Worm (Caenorhabditis elegans) whole organism, L4 larva: Measurements from ENCODE around the gene srx-135.

ENCODE experiments used
- D1046.2 ChIP-seq: fragments of 200-800 bp; sonication (Bioruptor generic); IDR thresholded peaks from 2 replicates; pipeline ENCODE4 v1.3.6; 2022; ENCODE audit warnings: missing genetic modification characterization, missing compliant biosample characterization
- F10B5.3 ChIP-seq: sonication (generic microtip); optimal IDR thresholded peaks from 2 replicates; lab custom pipeline; 2016; ENCODE audit warnings: mild to moderate bottlenecking, missing genetic modification characterization, missing compliant biosample characterization
- F26F4.8 ChIP-seq: fragments of 200-800 bp; sonication (Bioruptor generic); conservative IDR thresholded peaks from 2 replicates; pipeline ENCODE4 v1.3.6; 2022; ENCODE audit warnings: missing genetic modification characterization, missing compliant biosample characterization
- R02D3.7 ChIP-seq: fragments of 150-350 bp; sonication (generic microtip); optimal IDR thresholded peaks from 3 replicates; lab custom pipeline; 2014; ENCODE audit warnings: missing biosample characterization, missing genetic modification characterization
- T20F7.1 ChIP-seq: fragments of 200-800 bp; sonication (Bioruptor generic); optimal IDR thresholded peaks from 2 replicates; lab custom pipeline; 2018; ENCODE audit warnings: mild to moderate bottlenecking, missing genetic modification characterization, missing compliant biosample characterization
- T26A8.4 ChIP-seq: fragments of 200-800 bp; sonication (Bioruptor generic); IDR thresholded peaks from 2 replicates; pipeline ENCODE4 v1.3.6; 2022; ENCODE audit warnings: missing genetic modification characterization, missing compliant biosample characterization
- Y105C5A.15 ChIP-seq: fragments of 200-800 bp; sonication (Bioruptor generic); IDR thresholded peaks from 2 replicates; pipeline ENCODE4 v1.3.6; 2022; ENCODE audit warnings: missing genetic modification characterization, missing compliant biosample characterization
- Y5F2A.4 ChIP-seq: fragments of 200-800 bp; sonication (Bioruptor generic); optimal IDR thresholded peaks from 2 replicates; lab custom pipeline; 2018; ENCODE audit warnings: mild to moderate bottlenecking, missing genetic modification characterization, missing compliant biosample characterization
- ZK337.2 ChIP-seq: fragments of 200-800 bp; sonication (Bioruptor generic); IDR thresholded peaks from 2 replicates; pipeline ENCODE4 v1.3.6; 2022; ENCODE audit warnings: missing genetic modification reagents, missing genetic modification characterization, missing compliant biosample characterization
- aly-2 ChIP-seq: sonication (generic microtip); optimal IDR thresholded peaks from 2 replicates; lab custom pipeline; 2018; ENCODE audit warnings: missing biosample characterization, missing genetic modification characterization
- arid-1 ChIP-seq: fragments of 200-800 bp; sonication (Bioruptor generic); conservative IDR thresholded peaks from 2 replicates; pipeline ENCODE4 v1.3.6; 2022; ENCODE audit warnings: missing genetic modification reagents, missing genetic modification characterization, missing compliant biosample characterization
- ceh-62 ChIP-seq: sonication (generic microtip); optimal IDR thresholded peaks from 2 replicates; lab custom pipeline; 2017; ENCODE audit warnings: missing biosample characterization, missing genetic modification characterization
- cey-2 ChIP-seq: sonication (generic microtip); optimal IDR thresholded peaks from 3 replicates; lab custom pipeline; 2017; ENCODE audit warnings: missing genetic modification characterization, mild to moderate bottlenecking, missing compliant biosample characterization, antibody characterized with exemption, borderline replicate concordance; ENCODE audit not compliant: insufficient read depth
- dpl-1 ChIP-seq: fragments of 150-350 bp; optimal IDR thresholded peaks from 2 replicates; lab custom pipeline; 2014; ENCODE audit warnings: missing biosample characterization, missing genetic modification reagents, missing genetic modification characterization
- fos-1 ChIP-seq: fragments of 150-350 bp; optimal IDR thresholded peaks from 2 replicates; lab custom pipeline; 2014; ENCODE audit warnings: missing biosample characterization, missing genetic modification characterization
- gei-8 ChIP-seq: fragments of 200-800 bp; sonication (Bioruptor generic); optimal IDR thresholded peaks from 2 replicates; lab custom pipeline; 2018; ENCODE audit warnings: mild to moderate bottlenecking, missing genetic modification characterization, missing compliant biosample characterization
- hif-1 ChIP-seq, 2 experiments: sonication (generic microtip); optimal IDR thresholded peaks; 2 replicates each; lab custom pipeline; 2016 to 2017; ENCODE audit warnings: missing compliant biosample characterization in 2 of 2, missing genetic modification characterization in 2 of 2, missing genetic modification reagents in 2 of 2, missing genotype in 2 of 2, mild to moderate bottlenecking in 1 of 2
- hlh-30 ChIP-seq: sonication (generic microtip); optimal IDR thresholded peaks from 2 replicates; lab custom pipeline; 2017; ENCODE audit warnings: antibody characterized with exemption, mild to moderate bottlenecking, missing genetic modification characterization, missing compliant biosample characterization; ENCODE audit not compliant: insufficient read depth
- lin-1 ChIP-seq: fragments of 200-800 bp; sonication (Bioruptor generic); IDR thresholded peaks from 2 replicates; pipeline ENCODE4 v1.3.6; 2022; ENCODE audit warnings: missing genetic modification reagents, missing genetic modification characterization, missing compliant biosample characterization
- lin-13 ChIP-seq: fragments of 150-350 bp; optimal IDR thresholded peaks from 2 replicates; lab custom pipeline; 2014; ENCODE audit warnings: missing biosample characterization, missing genetic modification reagents, missing genetic modification characterization
- lin-38 ChIP-seq: fragments of 200-800 bp; sonication (Bioruptor generic); IDR thresholded peaks from 2 replicates; pipeline ENCODE4 v1.3.6; 2022; ENCODE audit warnings: missing genetic modification reagents, missing genetic modification characterization, missing compliant biosample characterization
- lir-3 ChIP-seq: sonication (generic microtip); optimal IDR thresholded peaks from 2 replicates; lab custom pipeline; 2016; ENCODE audit warnings: mild to moderate bottlenecking, missing genetic modification characterization, missing compliant biosample characterization
- lsy-2 ChIP-seq, 2 experiments: fragments of 150-350 bp in 1 of 2; sonication (generic microtip) in 1 of 2; optimal IDR thresholded peaks; 2 replicates each; lab custom pipeline; 2014 to 2017; ENCODE audit warnings: missing biosample characterization in 2 of 2, missing genetic modification characterization in 2 of 2
- madf-5 ChIP-seq, 2 experiments: fragments of 200-800 bp; sonication (Bioruptor generic); IDR thresholded peaks; 2 replicates each; pipeline ENCODE4 v1.3.6; 2022; ENCODE audit warnings: missing compliant biosample characterization in 2 of 2, missing genetic modification characterization in 2 of 2
- madf-9 ChIP-seq: fragments of 200-800 bp; sonication (Bioruptor generic); conservative IDR thresholded peaks from 2 replicates; pipeline ENCODE4 v1.3.6; 2022; ENCODE audit warnings: missing genetic modification reagents, missing genetic modification characterization, missing compliant biosample characterization
- mdl-1 ChIP-seq, 2 experiments: fragments of 150-350 bp in 1 of 2; sonication (generic microtip) in 1 of 2; optimal IDR thresholded peaks; 2 replicates each; lab custom pipeline; 2014 to 2017; ENCODE audit warnings: missing biosample characterization in 2 of 2, missing genetic modification characterization in 2 of 2
- mdt-29 ChIP-seq: fragments of 200-800 bp; sonication (Bioruptor generic); IDR thresholded peaks from 2 replicates; pipeline ENCODE4 v1.3.6; 2022; ENCODE audit warnings: missing genetic modification reagents, missing genetic modification characterization, missing compliant biosample characterization
- mes-2 ChIP-seq: sonication (generic microtip); optimal IDR thresholded peaks from 2 replicates; lab custom pipeline; 2016; ENCODE audit warnings: missing genotype, mild to moderate bottlenecking, missing genetic modification characterization, missing compliant biosample characterization; ENCODE audit not compliant: poor library complexity, severe bottlenecking
- mxl-2 ChIP-seq: fragments of 200-800 bp; sonication (Bioruptor generic); conservative IDR thresholded peaks from 2 replicates; pipeline ENCODE4 v1.3.6; 2022; ENCODE audit warnings: missing genetic modification reagents, missing genetic modification characterization, missing compliant biosample characterization
- nhr-102 ChIP-seq: sonication (generic microtip); optimal IDR thresholded peaks from 2 replicates; lab custom pipeline; 2016; ENCODE audit warnings: mild to moderate bottlenecking, missing genetic modification characterization, moderate library complexity, missing compliant biosample characterization
- nhr-237 ChIP-seq: sonication (generic microtip); optimal IDR thresholded peaks from 2 replicates; lab custom pipeline; 2017; ENCODE audit warnings: missing biosample characterization, missing genetic modification characterization
- nhr-28 ChIP-seq: fragments of 150-350 bp; optimal IDR thresholded peaks from 2 replicates; lab custom pipeline; 2014; ENCODE audit warnings: missing biosample characterization, missing genetic modification characterization
- nhr-42 ChIP-seq: fragments of 200-800 bp; sonication (Bioruptor generic); IDR thresholded peaks from 2 replicates; pipeline ENCODE4 v1.3.6; 2022; ENCODE audit warnings: missing genetic modification characterization, missing compliant biosample characterization
- nhr-48 ChIP-seq: sonication (generic microtip); optimal IDR thresholded peaks from 2 replicates; lab custom pipeline; 2016; ENCODE audit warnings: mild to moderate bottlenecking, missing genetic modification characterization, missing compliant biosample characterization
- nhr-6 ChIP-seq: fragments of 150-350 bp; optimal IDR thresholded peaks from 2 replicates; lab custom pipeline; 2014; ENCODE audit warnings: missing biosample characterization, missing genetic modification characterization
- nhr-76 ChIP-seq: fragments of 150-350 bp; optimal IDR thresholded peaks from 2 replicates; lab custom pipeline; 2014; ENCODE audit warnings: missing biosample characterization, missing genetic modification characterization
- pha-4 ChIP-seq, 2 experiments: fragments of 150-350 bp in 1 of 2; fragments of 200-800 bp in 1 of 2; sonication (Bioruptor generic) in 1 of 2; IDR thresholded peaks in 1 of 2; optimal IDR thresholded peaks in 1 of 2; 2 replicates each; pipeline versions ENCODE4 v1.3.6 to Lab custom; 2014 to 2022; ENCODE audit warnings: missing genetic modification characterization in 2 of 2, missing genetic modification reagents in 2 of 2, missing biosample characterization in 1 of 2, missing compliant biosample characterization in 1 of 2
- php-3 ChIP-seq: fragments of 200-800 bp; sonication (Bioruptor generic); IDR thresholded peaks from 2 replicates; pipeline ENCODE4 v1.3.6; 2022; ENCODE audit warnings: missing genetic modification reagents, missing genetic modification characterization, missing compliant biosample characterization
- rbr-2 ChIP-seq: sonication (generic microtip); optimal IDR thresholded peaks from 2 replicates; lab custom pipeline; 2016; ENCODE audit warnings: missing genotype, missing genetic modification characterization, missing compliant biosample characterization
- saeg-2 ChIP-seq: fragments of 200-800 bp; sonication (Bioruptor generic); IDR thresholded peaks from 2 replicates; pipeline ENCODE4 v1.3.6; 2022; ENCODE audit warnings: missing genetic modification reagents, missing genetic modification characterization, missing compliant biosample characterization
- tag-97 ChIP-seq: fragments of 200-800 bp; sonication (Bioruptor generic); IDR thresholded peaks from 2 replicates; pipeline ENCODE4 v1.3.6; 2022; ENCODE audit warnings: missing genetic modification characterization, missing compliant biosample characterization
- unc-39 ChIP-seq: sonication (generic microtip); optimal IDR thresholded peaks from 2 replicates; lab custom pipeline; 2017; ENCODE audit warnings: missing biosample characterization, missing genetic modification characterization
- unc-62 ChIP-seq, 3 experiments: fragments of 150-350 bp in 1 of 3; sonication (generic microtip); optimal IDR thresholded peaks in 2 of 3; peaks in 1 of 3; 1 replicate in 1 of 3; 2 replicates in 2 of 3; lab custom pipeline; 2014 to 2017; ENCODE audit warnings: missing biosample characterization in 3 of 3, missing genetic modification characterization in 3 of 3, missing genetic modification reagents in 3 of 3, missing genotype in 1 of 3
- zfp-2 ChIP-seq: sonication (generic microtip); optimal IDR thresholded peaks from 2 replicates; lab custom pipeline; 2016; ENCODE audit warnings: mild to moderate bottlenecking, missing genetic modification characterization, missing compliant biosample characterization
- zfp-3 ChIP-seq: fragments of 200-800 bp; sonication (Bioruptor generic); conservative IDR thresholded peaks from 2 replicates; pipeline ENCODE4 v1.3.6; 2022; ENCODE audit warnings: missing genetic modification reagents, missing genetic modification characterization, missing compliant biosample characterization
- ztf-7 ChIP-seq: fragments of 150-350 bp; optimal IDR thresholded peaks from 2 replicates; lab custom pipeline; 2014; ENCODE audit warnings: missing biosample characterization, missing genetic modification characterization

The srx-135 gene

DNA sequence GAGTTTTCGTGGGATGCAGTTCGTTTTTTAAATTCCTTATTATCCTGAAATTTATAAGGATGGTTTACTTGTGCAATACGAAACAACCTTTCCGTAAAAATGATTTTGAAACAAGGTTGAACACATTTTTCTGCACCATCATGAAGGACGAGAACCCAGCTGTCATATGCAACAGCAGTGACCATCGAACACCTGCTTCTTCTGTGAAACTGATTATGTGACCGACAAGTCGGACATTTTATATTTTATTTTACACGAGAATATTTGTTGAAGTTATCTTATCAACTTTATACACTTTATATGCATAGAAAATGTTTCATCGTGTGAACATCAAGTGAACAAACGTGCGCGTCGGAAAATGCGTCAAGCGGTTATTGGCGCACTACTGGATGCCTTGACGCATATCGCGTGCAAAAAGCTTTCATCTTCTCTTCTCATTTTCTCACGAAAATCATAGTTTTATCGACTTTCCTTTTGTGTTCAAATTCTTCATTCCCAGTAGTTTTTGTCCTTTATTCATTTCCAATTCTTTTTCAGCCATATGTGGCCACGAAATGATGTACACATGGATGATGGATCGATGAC lies 40.1 kb upstream of the srx-135 start, which contains the start of gene sel-10 (continued):
- peak; percentile 71 for TF ChIP-seq php-3
- peak; percentile 30; the same call in 1 of the 2 replicates for TF ChIP-seq pha-4 (GFP tag; IDR thresholded peaks at IDR 0.05; lab: Robert Waterston, UW)
- TF ChIP-seq pha-4 (tag; optimal IDR thresholded peaks at IDR 0.05; lab: Kevin White, UChicago): peak; percentile 47
- TF ChIP-seq T20F7.1 (GFP tag; lab: Kevin White, UChicago): peak; percentile 67
- TF ChIP-seq nhr-28 (tag; lab: Kevin White, UChicago): peak; percentile 52
- no peak for TF ChIP-seq Y5F2A.4
- TF ChIP-seq lin-13 (GFP tag; lab: Kevin White, UChicago): peak; percentile 66
- no peak for TF ChIP-seq ceh-62
- no peak for TF ChIP-seq nhr-102
- TF ChIP-seq nhr-6 (tag; lab: Kevin White, UChicago): peak; percentile 89
- TF ChIP-seq cey-2: no peak
- TF ChIP-seq mxl-2 (GFP tag; lab: Robert Waterston, UW): no peak
- TF ChIP-seq nhr-42: no peak
- TF ChIP-seq unc-39 (tag; lab: Kevin White, UChicago): no peak
- no peak for TF ChIP-seq F26F4.8 (GFP tag; lab: Robert Waterston, UW)
- no peak for TF ChIP-seq zfp-3 (GFP tag; lab: Robert Waterston, UW)
- no peak for TF ChIP-seq madf-9 (GFP tag; lab: Robert Waterston, UW)
- no peak for TF ChIP-seq ZK337.2 (GFP tag; lab: Robert Waterston, UW)
- TF ChIP-seq ztf-7 (tag; lab: Kevin White, UChicago): no peak
- TF ChIP-seq R02D3.7 (tag; lab: Kevin White, UChicago): no peak
- TF ChIP-seq aly-2 (tag; lab: Kevin White, UChicago): no peak
- TF ChIP-seq F10B5.3 (tag; lab: Kevin White, UChicago): peak; percentile 23
- TF ChIP-seq fos-1 (tag; lab: Kevin White, UChicago): no peak
- TF ChIP-seq lin-1 (GFP tag; lab: Robert Waterston, UW): no peak
- TF ChIP-seq mdl-1 (tag; optimal IDR thresholded peaks at IDR 0.05; lab: Kevin White, UChicago): no peak
- no peak for TF ChIP-seq Y105C5A.15 (GFP tag; lab: Robert Waterston, UW)
- no peak for TF ChIP-seq T26A8.4 (GFP tag; lab: Robert Waterston, UW)
- TF ChIP-seq nhr-76 (tag; lab: Kevin White, UChicago): no peak
- no peak for TF ChIP-seq mdt-29 (GFP tag; lab: Robert Waterston, UW)
- TF ChIP-seq hif-1 (tag; optimal IDR thresholded peaks at IDR 0.05; lab: Kevin White, UChicago): peak in 1 of 2 experiments; percentile 65
- no peak for TF ChIP-seq nhr-237
- TF ChIP-seq madf-5 (GFP tag; IDR thresholded peaks at IDR 0.05; lab: Robert Waterston, UW): no peak
- no peak for TF ChIP-seq zfp-2
- no peak for TF ChIP-seq tag-97 (GFP tag; lab: Robert Waterston, UW)
- peak; percentile 84 for TF ChIP-seq mes-2
- peak; percentile 66 for TF ChIP-seq hlh-30 (tag; lab: Kevin White, UChicago)
- TF ChIP-seq arid-1 (GFP tag; lab: Robert Waterston, UW): 0 out of 2 replicates have a peak, but pooled peaks have one; percentile 33
- TF ChIP-seq lir-3 (tag; lab: Kevin White, UChicago): no peak
- TF ChIP-seq D1046.2: no peak
- TF ChIP-seq dpl-1 (GFP tag; lab: Kevin White, UChicago): peak; percentile 76
- no peak for TF ChIP-seq saeg-2 (GFP tag; lab: Robert Waterston, UW)
- TF ChIP-seq unc-62 (GFP tag; optimal IDR thresholded peaks at IDR 0.05 in 1 of 2; lab: Kevin White, UChicago): peak in 1 of 2 experiments; percentile 59
- no peak for TF ChIP-seq unc-62 (tag; optimal IDR thresholded peaks at IDR 0.05; lab: Kevin White, UChicago)
- peak; percentile 36 for TF ChIP-seq nhr-48 (tag; lab: Kevin White, UChicago)
- TF ChIP-seq rbr-2 (tag; lab: Kevin White, UChicago): peak; percentile 74
- TF ChIP-seq lin-38: no peak
- no peak for TF ChIP-seq gei-8 (GFP tag; lab: Kevin White, UChicago)
- TF ChIP-seq lsy-2 (tag; optimal IDR thresholded peaks at IDR 0.05; lab: Kevin White, UChicago): peak in 1 of 2 experiments; percentile 83
